Worm (Caenorhabditis elegans) whole organism, mixed stage, embryonic: ENCODE results near the gene melo-1.
A peak's percentile ranks its signal among the peaks of the same experiment; 100 is the strongest.

Source experiments
- M03D4.4 ChIP-seq: sonication (generic microtip); optimal IDR thresholded peaks from 2 replicates; lab custom pipeline; 2017; ENCODE audit warnings: mild to moderate bottlenecking, missing genetic modification characterization, missing compliant biosample characterization
- bed-3 ChIP-seq: fragments of 200-800 bp; sonication (Bioruptor generic); optimal IDR thresholded peaks from 3 replicates; lab custom pipeline; 2018; ENCODE audit warnings: mild to moderate bottlenecking, missing genetic modification characterization, moderate library complexity, missing compliant biosample characterization
- blmp-1 ChIP-seq: fragments of 150-350 bp; optimal IDR thresholded peaks from 2 replicates; lab custom pipeline; 2014; ENCODE audit warnings: missing biosample characterization, missing genetic modification characterization
- ceh-39 ChIP-seq: fragments of 150-350 bp; optimal IDR thresholded peaks from 2 replicates; lab custom pipeline; 2014; ENCODE audit warnings: missing biosample characterization, missing genetic modification characterization
- ceh-43 ChIP-seq: fragments of 200-800 bp; sonication (Bioruptor generic); optimal IDR thresholded peaks from 2 replicates; lab custom pipeline; 2018; ENCODE audit warnings: mild to moderate bottlenecking, missing genetic modification characterization, moderate library complexity, missing compliant biosample characterization
- ceh-83 ChIP-seq: fragments of 200-800 bp; sonication (Bioruptor generic); optimal IDR thresholded peaks from 2 replicates; lab custom pipeline; 2018; ENCODE audit warnings: mild to moderate bottlenecking, missing genetic modification characterization, missing compliant biosample characterization
- ces-1 ChIP-seq: fragments of 150-350 bp; optimal IDR thresholded peaks from 2 replicates; lab custom pipeline; 2014; ENCODE audit warnings: missing biosample characterization, missing genetic modification reagents, missing genetic modification characterization
- cnd-1 ChIP-seq: fragments of 200-800 bp; sonication (Bioruptor generic); optimal IDR thresholded peaks from 2 replicates; lab custom pipeline; 2018; ENCODE audit warnings: mild to moderate bottlenecking, missing genetic modification characterization, missing compliant biosample characterization
- drap-1 ChIP-seq: fragments of 200-800 bp; sonication (Bioruptor generic); optimal IDR thresholded peaks from 3 replicates; lab custom pipeline; 2018; ENCODE audit warnings: mild to moderate bottlenecking, missing genetic modification characterization, missing compliant biosample characterization
- elt-1 ChIP-seq: sonication (generic microtip); optimal IDR thresholded peaks from 2 replicates; lab custom pipeline; 2017; ENCODE audit warnings: missing genetic modification characterization, mild to moderate bottlenecking, missing compliant biosample characterization, antibody characterized with exemption, moderate library complexity, borderline replicate concordance; ENCODE audit not compliant: insufficient read depth
- elt-3 ChIP-seq: fragments of 150-350 bp; optimal IDR thresholded peaks from 2 replicates; lab custom pipeline; 2014; ENCODE audit warnings: missing biosample characterization, missing genetic modification characterization
- flh-1 ChIP-seq: fragments of 200-800 bp; sonication (Bioruptor generic); optimal IDR thresholded peaks from 2 replicates; lab custom pipeline; 2018; ENCODE audit warnings: mild to moderate bottlenecking, missing genetic modification characterization, moderate library complexity, missing compliant biosample characterization
- ham-2 ChIP-seq: fragments of 200-800 bp; sonication (Bioruptor generic); optimal IDR thresholded peaks from 2 replicates; lab custom pipeline; 2018; ENCODE audit warnings: mild to moderate bottlenecking, missing genetic modification characterization, missing compliant biosample characterization
- hlh-1 ChIP-seq: fragments of 150-350 bp; optimal IDR thresholded peaks from 2 replicates; lab custom pipeline; 2014; ENCODE audit warnings: missing biosample characterization, missing genetic modification reagents, missing genetic modification characterization
- lin-13 ChIP-seq: fragments of 150-350 bp; optimal IDR thresholded peaks from 2 replicates; lab custom pipeline; 2014; ENCODE audit warnings: missing biosample characterization, missing genetic modification characterization
- lin-32 ChIP-seq: fragments of 200-800 bp; sonication (Bioruptor generic); optimal IDR thresholded peaks from 2 replicates; lab custom pipeline; 2018; ENCODE audit warnings: mild to moderate bottlenecking, missing genetic modification characterization, missing compliant biosample characterization
- lsy-2 ChIP-seq: fragments of 150-350 bp; optimal IDR thresholded peaks from 2 replicates; lab custom pipeline; 2014; ENCODE audit warnings: missing biosample characterization, missing genetic modification characterization
- mab-5 ChIP-seq: fragments of 150-350 bp; optimal IDR thresholded peaks from 2 replicates; lab custom pipeline; 2014; ENCODE audit warnings: missing biosample characterization, missing genetic modification characterization
- mls-2 ChIP-seq: sonication (generic microtip); optimal IDR thresholded peaks from 2 replicates; lab custom pipeline; 2016; ENCODE audit warnings: mild to moderate bottlenecking, missing genetic modification characterization, moderate library complexity, missing compliant biosample characterization
- nhr-12 ChIP-seq: fragments of 150-350 bp; optimal IDR thresholded peaks from 2 replicates; lab custom pipeline; 2014; ENCODE audit warnings: missing biosample characterization, missing genetic modification characterization
- nhr-76 ChIP-seq: sonication (generic microtip); optimal IDR thresholded peaks from 2 replicates; lab custom pipeline; 2017; ENCODE audit warnings: missing biosample characterization, missing genetic modification characterization
- sem-2 ChIP-seq: fragments of 200-800 bp; sonication (Bioruptor generic); optimal IDR thresholded peaks from 2 replicates; lab custom pipeline; 2018; ENCODE audit warnings: mild to moderate bottlenecking, missing genetic modification characterization, missing compliant biosample characterization
- snpc-4 ChIP-seq: fragments of 150-350 bp; optimal IDR thresholded peaks from 2 replicates; lab custom pipeline; 2014; ENCODE audit warnings: missing biosample characterization, missing genetic modification characterization
- sptf-1 ChIP-seq: sonication (generic microtip); optimal IDR thresholded peaks from 2 replicates; lab custom pipeline; 2017; ENCODE audit warnings: mild to moderate bottlenecking, missing genetic modification characterization, moderate library complexity, missing compliant biosample characterization
- tbx-8 ChIP-seq: fragments of 200-800 bp; sonication (Bioruptor generic); optimal IDR thresholded peaks from 2 replicates; lab custom pipeline; 2018; ENCODE audit warnings: mild to moderate bottlenecking, missing genetic modification characterization, moderate library complexity, missing compliant biosample characterization
- unc-120 ChIP-seq: sonication (generic microtip); optimal IDR thresholded peaks from 2 replicates; lab custom pipeline; 2017; ENCODE audit warnings: missing genetic modification characterization, missing compliant biosample characterization; ENCODE audit not compliant: poor library complexity, severe bottlenecking
- unc-39 ChIP-seq: fragments of 150-350 bp; optimal IDR thresholded peaks from 2 replicates; lab custom pipeline; 2014; ENCODE audit warnings: missing biosample characterization, missing genetic modification characterization
- unc-62 ChIP-seq: fragments of 150-350 bp; optimal IDR thresholded peaks from 2 replicates; lab custom pipeline; 2014; ENCODE audit warnings: missing biosample characterization, missing genetic modification reagents, missing genetic modification characterization
- zip-8 ChIP-seq: fragments of 150-350 bp; optimal IDR thresholded peaks from 2 replicates; lab custom pipeline; 2014; ENCODE audit warnings: missing biosample characterization, missing genetic modification characterization
- ztf-11 ChIP-seq: fragments of 150-350 bp; optimal IDR thresholded peaks from 2 replicates; lab custom pipeline; 2014; ENCODE audit warnings: missing biosample characterization, missing genetic modification characterization

Gene melo-1

DNA sequence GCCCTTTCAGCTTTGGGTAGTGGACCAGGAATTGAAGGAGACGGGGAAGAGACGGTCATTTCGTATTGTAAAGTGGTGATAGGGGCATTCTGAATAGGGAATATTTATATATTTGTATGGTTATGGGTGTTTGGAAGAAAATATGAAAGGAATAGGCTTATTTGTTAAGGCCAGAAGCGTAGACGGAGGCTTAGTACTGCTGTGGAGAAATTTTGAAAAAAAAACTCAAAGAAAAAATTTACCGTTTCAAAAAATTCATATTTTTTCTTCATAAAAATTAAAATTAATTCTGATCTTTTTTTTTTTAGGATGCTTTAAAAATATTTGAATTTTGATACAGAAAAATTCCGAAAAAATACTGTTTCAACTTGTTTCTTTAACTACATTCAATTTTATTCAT is 42.2 kb downstream of the melo-1 start, which contains the start of gene hhat-2:
Gene hhat-2 (minus strand): TSS at position 101 of the 400 bp plus-strand sequence.
- TF ChIP-seq nhr-76 (tag; lab: Kevin White, UChicago), result no peak
- TF ChIP-seq snpc-4 (tag; lab: Kevin White, UChicago), result no peak
- TF ChIP-seq zip-8 (tag; lab: Kevin White, UChicago), result no peak
- TF ChIP-seq elt-3 (tag; lab: Kevin White, UChicago), result no peak
- no peak for TF ChIP-seq mab-5
- no peak for TF ChIP-seq cnd-1 (tag; lab: Kevin White, UChicago)
- no peak for TF ChIP-seq bed-3 (GFP tag; lab: Kevin White, UChicago)
- no peak for TF ChIP-seq nhr-12 (tag; lab: Kevin White, UChicago)
- TF ChIP-seq drap-1, result no peak
- TF ChIP-seq unc-39 (tag; lab: Kevin White, UChicago), result no peak
- no peak for TF ChIP-seq elt-1 (tag; lab: Kevin White, UChicago)
- no peak for TF ChIP-seq ham-2

DNA sequence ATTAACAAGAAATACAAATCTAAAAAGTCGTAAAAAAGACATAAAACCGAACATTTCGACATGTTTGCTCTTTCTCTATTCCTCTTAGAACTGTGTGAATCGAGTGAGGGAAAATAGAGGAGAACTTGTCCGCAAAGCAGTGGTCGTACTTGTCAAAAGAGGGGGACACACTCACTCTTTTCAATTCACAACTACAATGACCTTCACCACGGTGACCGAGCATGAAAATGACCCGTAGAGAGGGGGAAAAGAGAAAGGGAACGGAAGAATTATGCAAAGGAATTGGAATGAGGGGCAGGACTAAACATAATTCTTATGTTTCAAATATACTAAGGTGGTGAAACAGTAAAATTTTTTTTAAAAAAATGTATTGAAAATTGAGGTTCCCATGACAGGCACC is 46.7 kb downstream of the melo-1 start:
- no peak for TF ChIP-seq unc-39 (tag; lab: Kevin White, UChicago)
- peak; percentile 15 for TF ChIP-seq sptf-1 (tag; lab: Kevin White, UChicago)
- no peak for TF ChIP-seq snpc-4 (tag; lab: Kevin White, UChicago)
- TF ChIP-seq nhr-12 (tag; lab: Kevin White, UChicago), result no peak

DNA sequence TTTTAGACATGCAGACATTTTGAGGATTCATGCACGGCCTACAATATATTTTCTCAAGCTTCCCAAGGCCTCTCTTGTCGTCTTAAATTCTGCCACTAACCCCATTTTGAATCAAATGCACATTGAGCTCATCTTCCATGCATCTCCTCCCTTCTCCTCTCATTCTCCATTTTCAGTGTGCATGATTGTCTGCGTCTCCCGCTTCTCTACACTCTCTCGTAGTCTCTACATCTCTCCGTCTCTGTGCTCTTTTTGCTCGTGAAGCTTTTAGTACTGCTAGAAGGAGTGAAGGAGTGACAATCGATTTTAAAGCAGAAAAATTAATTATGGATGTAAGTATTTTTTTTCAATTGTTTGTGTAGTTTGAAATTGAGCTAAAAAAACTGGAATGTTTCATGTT is 50.1 kb downstream of the melo-1 start, which contains the start of gene Y57G11C.22:
Gene Y57G11C.22 (plus strand): TSS at position 327 of the 400 bp plus-strand sequence.
- TF ChIP-seq zip-8 (tag; lab: Kevin White, UChicago) (no peak), ces-1 (GFP tag; lab: Kevin White, UChicago) (peak; percentile 79), unc-120 (peak; percentile 76)
- TF ChIP-seq, all 35 proteins: peak for 2

DNA sequence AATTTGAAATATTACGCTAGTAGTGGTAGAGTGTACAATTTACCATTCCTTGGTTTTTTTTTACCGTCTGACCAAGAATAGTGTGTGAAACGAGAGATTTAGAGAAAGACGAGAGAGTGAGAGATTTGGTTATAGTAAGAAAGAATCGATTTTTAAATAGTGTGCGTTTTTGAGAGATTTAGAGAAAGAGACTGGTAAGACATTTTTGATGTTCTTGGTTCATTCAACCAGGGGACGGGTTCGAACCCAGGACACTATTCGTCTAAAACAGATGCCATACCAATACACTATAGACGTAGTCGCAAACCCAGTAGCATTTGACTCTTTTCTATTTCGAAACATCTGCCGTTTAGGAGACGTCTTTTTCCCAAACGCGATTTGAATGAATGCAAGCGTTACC is 51.3 kb downstream of the melo-1 start:
- TF ChIP-seq hlh-1, result no peak
- peak; percentile 37 for TF ChIP-seq bed-3 (GFP tag; lab: Kevin White, UChicago)
- TF ChIP-seq flh-1 (GFP tag; lab: Kevin White, UChicago), result peak; percentile 37
- TF ChIP-seq elt-1 (tag; lab: Kevin White, UChicago), result peak; percentile 20
- TF ChIP-seq ceh-83, result peak; percentile 85
- TF ChIP-seq ham-2, result peak; percentile 70
- TF ChIP-seq tbx-8 (GFP tag; lab: Kevin White, UChicago), result peak; percentile 22
- TF ChIP-seq elt-3 (tag; lab: Kevin White, UChicago), result no peak
- TF ChIP-seq drap-1, result no peak
- peak; percentile 81 for TF ChIP-seq unc-120
- TF ChIP-seq zip-8 (tag; lab: Kevin White, UChicago), result no peak
- TF ChIP-seq cnd-1 (tag; lab: Kevin White, UChicago), result peak; percentile 88
- peak; percentile 36 for TF ChIP-seq unc-62 (GFP tag; lab: Kevin White, UChicago)
- TF ChIP-seq blmp-1, result no peak
- peak; percentile 91 for TF ChIP-seq sptf-1 (tag; lab: Kevin White, UChicago)
- peak; percentile 28 for TF ChIP-seq ces-1 (GFP tag; lab: Kevin White, UChicago)
- TF ChIP-seq ztf-11, result no peak
- peak; percentile 83 for TF ChIP-seq M03D4.4 (tag; lab: Kevin White, UChicago)
- peak; percentile 8 for TF ChIP-seq lsy-2
- peak; percentile 80 for TF ChIP-seq ceh-39 (tag; lab: Kevin White, UChicago)
- TF ChIP-seq mls-2 (tag; lab: Kevin White, UChicago), result peak; percentile 82
- no peak for TF ChIP-seq mab-5
- TF ChIP-seq lin-13, result peak; percentile 26
- TF ChIP-seq snpc-4 (tag; lab: Kevin White, UChicago), result no peak
- peak; percentile 74 for TF ChIP-seq lin-32 (GFP tag; lab: Kevin White, UChicago)
- TF ChIP-seq ceh-43 (GFP tag; lab: Kevin White, UChicago), result peak; percentile 35
- TF ChIP-seq nhr-12 (tag; lab: Kevin White, UChicago), result no peak
- TF ChIP-seq unc-39 (tag; lab: Kevin White, UChicago), result no peak
- no peak for TF ChIP-seq sem-2 (GFP tag; lab: Kevin White, UChicago)
